Worm (Caenorhabditis elegans): ENCODE data around the gene C15H9.9.

The C15H9.9 gene

ce11 chrX:6175829-6176228, 47.8 kb upstream of the C15H9.9 start, which contains the start of gene T25B2.3:
T25B2.3 (plus strand) TSS chrX:6176129.
- TF ChIP-seq unc-55 (GFP tag; optimal IDR thresholded peaks at IDR 0.05): no peak
- TF ChIP-seq lin-39 (tag; optimal IDR thresholded peaks at IDR 0.05): no peak
- TF ChIP-seq lsy-2 (tag; optimal IDR thresholded peaks at IDR 0.05): no peak
- TF ChIP-seq nhr-129 (tag; optimal IDR thresholded peaks at IDR 0.05): no peak
- TF ChIP-seq egl-27 (tag; optimal IDR thresholded peaks at IDR 0.05): no peak
- TF ChIP-seq C34F6.9 (tag; optimal IDR thresholded peaks at IDR 0.05): no peak
- no peak for TF ChIP-seq nhr-237 (tag; optimal IDR thresholded peaks at IDR 0.05)
- no peak for TF ChIP-seq sma-9 (GFP tag; optimal IDR thresholded peaks at IDR 0.05)
- TF ChIP-seq sma-9 (tag; optimal IDR thresholded peaks at IDR 0.05): no peak

- TF ChIP-seq snpc-4 (tag; optimal IDR thresholded peaks at IDR 0.05) (no peak), mab-5 (tag; optimal IDR thresholded peaks at IDR 0.05) (no peak), nhr-23 (tag; optimal IDR thresholded peaks at IDR 0.05) (no peak), sma-3 (GFP tag; optimal IDR thresholded peaks at IDR 0.05) (no peak), F13H6.1 (tag; optimal IDR thresholded peaks at IDR 0.05) (no peak), blmp-1 (tag; optimal IDR thresholded peaks at IDR 0.05; ENCODE audit: insufficient read depth) (no peak), nhr-11 (tag; optimal IDR thresholded peaks at IDR 0.05) (no peak), elt-3 (tag; optimal IDR thresholded peaks at IDR 0.05) (no peak), ama-1 (optimal IDR thresholded peaks at IDR 0.05) (no peak), unc-39 (tag; optimal IDR thresholded peaks at IDR 0.05) (no peak), nhr-77 (tag; optimal IDR thresholded peaks at IDR 0.05) (no peak), egl-27 (tag; optimal IDR thresholded peaks at IDR 0.05) (no peak), lin-39 (tag; optimal IDR thresholded peaks at IDR 0.05) (no peak), lin-11 (tag; optimal IDR thresholded peaks at IDR 0.05) (no peak), nhr-21 (tag; optimal IDR thresholded peaks at IDR 0.05) (no peak), ztf-11 (tag; optimal IDR thresholded peaks at IDR 0.05) (no peak), ceh-16 (tag; optimal IDR thresholded peaks at IDR 0.05) (no peak), sma-9 (GFP tag; optimal IDR thresholded peaks at IDR 0.05) (no peak), sma-9 (tag; optimal IDR thresholded peaks at IDR 0.05) (no peak), lin-13 (GFP tag; optimal IDR thresholded peaks at IDR 0.05) (no peak), nhr-12 (tag; optimal IDR thresholded peaks at IDR 0.05) (no peak)
These were observed 45.6 kb upstream of the C15H9.9 start, which contains the start of gene T25B2.1 for ce11 chrX:6173656-6174055. T25B2.1 (plus strand) TSS chrX:6173956.

ce11 chrX:6169252-6169651, 41.2 kb upstream of the C15H9.9 start, which contains the start of gene T25B2.2:
T25B2.2 (plus strand) TSS chrX:6169643.
- TF ChIP-seq fos-1 (tag; optimal IDR thresholded peaks at IDR 0.05): peak; percentile 65
- no peak for TF ChIP-seq elt-3 (tag; optimal IDR thresholded peaks at IDR 0.05)
- TF ChIP-seq C34F6.9 (tag; optimal IDR thresholded peaks at IDR 0.05): no peak
- TF ChIP-seq nhr-129 (tag; optimal IDR thresholded peaks at IDR 0.05): no peak

ce11 chrX:6167376-6167775, 39.3 kb upstream of the C15H9.9 start:
- TF ChIP-seq F13H6.1 (tag; optimal IDR thresholded peaks at IDR 0.05) (no peak), nhr-21 (tag; optimal IDR thresholded peaks at IDR 0.05) (no peak), lin-13 (GFP tag; optimal IDR thresholded peaks at IDR 0.05) (no peak), nhr-23 (tag; optimal IDR thresholded peaks at IDR 0.05) (no peak), C34F6.9 (tag; optimal IDR thresholded peaks at IDR 0.05) (no peak), ceh-82 (tag; optimal IDR thresholded peaks at IDR 0.05) (no peak), mab-5 (tag; optimal IDR thresholded peaks at IDR 0.05) (no peak)

ce11 chrX:6162037-6162436, 34.0 kb upstream of the C15H9.9 start:
- no peak for TF ChIP-seq gmeb-1 (tag; optimal IDR thresholded peaks at IDR 0.05)
- no peak for TF ChIP-seq nhr-237 (tag; optimal IDR thresholded peaks at IDR 0.05)
- TF ChIP-seq lin-39 (tag; optimal IDR thresholded peaks at IDR 0.05): no peak
- TF ChIP-seq mbf-1 (tag; optimal IDR thresholded peaks at IDR 0.05): no peak
- TF ChIP-seq R02D3.7 (tag; optimal IDR thresholded peaks at IDR 0.05): no peak
- no peak for TF ChIP-seq ceh-16 (tag; optimal IDR thresholded peaks at IDR 0.05)

- TF ChIP-seq nhr-23 (tag; optimal IDR thresholded peaks at IDR 0.05) (no peak), nhr-237 (tag; optimal IDR thresholded peaks at IDR 0.05) (no peak), mbf-1 (tag; optimal IDR thresholded peaks at IDR 0.05) (no peak), dmd-4 (tag; optimal IDR thresholded peaks at IDR 0.05) (no peak), lin-39 (tag; optimal IDR thresholded peaks at IDR 0.05) (no peak), egl-27 (tag; optimal IDR thresholded peaks at IDR 0.05) (no peak), unc-55 (GFP tag; optimal IDR thresholded peaks at IDR 0.05) (no peak), ztf-11 (tag; optimal IDR thresholded peaks at IDR 0.05) (no peak), C34F6.9 (tag; optimal IDR thresholded peaks at IDR 0.05) (no peak), nhr-25 (tag; optimal IDR thresholded peaks at IDR 0.05) (no peak), zag-1 (tag; optimal IDR thresholded peaks at IDR 0.05) (no peak), elt-3 (tag; optimal IDR thresholded peaks at IDR 0.05) (no peak), ama-1 (optimal IDR thresholded peaks at IDR 0.05) (no peak), mdl-1 (tag; optimal IDR thresholded peaks at IDR 0.05) (no peak), Y55F3AM.14 (GFP tag; optimal IDR thresholded peaks at IDR 0.05) (no peak), skn-1 (tag; optimal IDR thresholded peaks at IDR 0.05) (no peak), sma-3 (GFP tag; optimal IDR thresholded peaks at IDR 0.05) (no peak), gmeb-1 (tag; optimal IDR thresholded peaks at IDR 0.05) (no peak), aly-2 (tag; optimal IDR thresholded peaks at IDR 0.05) (no peak)
These were observed 32.4 kb upstream of the C15H9.9 start, which contains the start of gene odd-2 for ce11 chrX:6160427-6160826. odd-2 (minus strand) TSS chrX:6160527.

All from whole organism, L2 larva.